Worm (Caenorhabditis elegans): Measurements from ENCODE around the gene tbb-4.

The tbb-4 gene

DNA sequence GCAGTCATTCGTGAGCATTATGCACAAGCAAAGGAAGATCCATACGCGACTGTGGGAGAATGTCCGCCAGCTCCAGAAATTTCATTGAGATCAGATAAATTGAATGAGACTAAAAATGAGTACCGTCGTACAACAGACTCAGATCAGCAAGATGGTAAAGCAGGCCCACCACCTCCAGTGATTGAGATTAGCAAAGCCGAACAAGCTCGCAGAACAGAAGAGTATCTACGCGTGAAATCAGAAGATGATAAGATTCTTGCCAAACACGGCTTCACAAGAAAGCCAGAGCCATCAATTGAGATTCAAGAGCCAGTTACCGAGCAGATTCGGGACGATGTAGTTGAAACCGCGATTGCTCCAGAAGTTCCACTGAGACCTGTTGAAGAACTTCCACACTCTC lies 18.7 kb downstream of the tbb-4 start:
- TF ChIP-seq lin-39 (tag; optimal IDR thresholded peaks at IDR 0.05): no peak
- no peak for TF ChIP-seq unc-39 (tag; optimal IDR thresholded peaks at IDR 0.05)
- no peak for TF ChIP-seq nfya-1 (tag; optimal IDR thresholded peaks at IDR 0.05; ENCODE audit: insufficient read depth)
- TF ChIP-seq nhr-11 (tag; optimal IDR thresholded peaks at IDR 0.05): no peak
- no peak for TF ChIP-seq elt-2 (tag; optimal IDR thresholded peaks at IDR 0.05)
- TF ChIP-seq ceh-28 (tag; optimal IDR thresholded peaks at IDR 0.05): no peak
- no peak for TF ChIP-seq zag-1 (tag; optimal IDR thresholded peaks at IDR 0.05)
- TF ChIP-seq ceh-9 (tag; optimal IDR thresholded peaks at IDR 0.05): no peak
- no peak for TF ChIP-seq fkh-10 (GFP tag; optimal IDR thresholded peaks at IDR 0.05)
- no peak for TF ChIP-seq mdl-1 (tag; optimal IDR thresholded peaks at IDR 0.05)

DNA sequence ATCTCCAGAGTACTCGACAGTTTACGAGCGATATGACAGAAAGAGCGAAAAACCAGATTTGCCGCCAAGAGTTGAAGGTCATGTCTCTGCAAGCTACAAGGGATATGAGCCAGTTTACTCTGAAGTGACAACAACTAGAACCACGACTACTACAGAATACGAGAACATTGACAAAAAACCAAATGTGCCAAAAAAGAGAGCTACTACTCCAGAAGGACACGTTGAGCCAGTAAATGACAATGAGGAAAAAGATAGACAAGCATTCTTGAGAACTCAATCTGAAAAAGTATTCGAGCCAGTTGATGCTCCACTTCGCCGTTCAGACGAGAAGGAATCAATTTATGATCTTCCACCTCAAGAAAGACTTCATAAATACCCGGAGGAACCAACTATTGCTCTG lies 19.4 kb downstream of the tbb-4 start:
- TF ChIP-seq egl-5 (tag; optimal IDR thresholded peaks at IDR 0.05) (no peak), nhr-25 (tag; optimal IDR thresholded peaks at IDR 0.05) (no peak), elt-3 (tag; optimal IDR thresholded peaks at IDR 0.05) (no peak), nhr-76 (tag; optimal IDR thresholded peaks at IDR 0.05) (no peak), ceh-82 (tag; optimal IDR thresholded peaks at IDR 0.05) (no peak), mml-1 (tag; optimal IDR thresholded peaks at IDR 0.05) (no peak)

DNA sequence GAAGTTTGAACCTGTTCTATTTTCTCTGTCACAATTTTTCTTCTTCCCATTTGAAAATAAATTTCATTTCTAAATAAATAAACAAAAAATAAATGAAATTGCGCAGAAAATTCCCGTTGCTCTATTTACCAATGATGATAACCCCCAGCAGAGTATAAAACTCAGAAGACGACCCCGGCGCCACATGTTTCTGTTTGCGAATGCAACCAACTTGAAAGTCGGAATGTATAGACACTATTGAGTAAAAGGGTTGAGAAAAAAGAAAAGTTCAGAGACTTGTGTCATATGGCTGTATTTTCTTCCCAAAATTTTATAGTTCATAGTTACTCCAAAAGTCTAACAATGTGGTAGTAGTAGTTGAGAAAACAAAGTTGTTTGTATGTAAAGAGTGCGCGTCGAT lies 25.0 kb downstream of the tbb-4 start:
- TF ChIP-seq pha-4 (tag; optimal IDR thresholded peaks at IDR 0.05): peak; percentile 72
- TF ChIP-seq R02D3.7 (tag; optimal IDR thresholded peaks at IDR 0.05): no peak

DNA sequence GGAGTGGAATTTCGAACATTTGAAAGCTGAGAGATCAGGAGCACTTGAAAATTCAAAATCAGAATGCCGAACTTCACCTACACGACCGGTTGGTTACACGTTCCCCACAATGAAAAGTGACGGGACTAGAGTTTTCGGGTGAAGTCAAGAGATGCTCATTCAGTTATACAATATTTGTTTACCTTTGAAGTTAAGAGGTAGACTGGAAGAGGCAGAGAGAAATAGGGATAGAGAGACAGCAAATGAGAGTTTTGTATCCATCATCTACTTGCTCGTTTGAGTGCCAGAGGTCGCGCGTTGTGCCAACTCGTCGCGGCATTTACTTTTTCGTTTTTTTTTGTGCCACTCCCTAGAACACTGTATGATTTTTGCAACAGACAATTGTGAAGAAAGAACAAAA lies 25.9 kb downstream of the tbb-4 start:
- TF ChIP-seq pha-4 (tag; optimal IDR thresholded peaks at IDR 0.05) (peak; percentile 87), mml-1 (tag; optimal IDR thresholded peaks at IDR 0.05) (no peak), nhr-67 (tag; optimal IDR thresholded peaks at IDR 0.05) (no peak), egl-27 (tag; optimal IDR thresholded peaks at IDR 0.05) (no peak)

DNA sequence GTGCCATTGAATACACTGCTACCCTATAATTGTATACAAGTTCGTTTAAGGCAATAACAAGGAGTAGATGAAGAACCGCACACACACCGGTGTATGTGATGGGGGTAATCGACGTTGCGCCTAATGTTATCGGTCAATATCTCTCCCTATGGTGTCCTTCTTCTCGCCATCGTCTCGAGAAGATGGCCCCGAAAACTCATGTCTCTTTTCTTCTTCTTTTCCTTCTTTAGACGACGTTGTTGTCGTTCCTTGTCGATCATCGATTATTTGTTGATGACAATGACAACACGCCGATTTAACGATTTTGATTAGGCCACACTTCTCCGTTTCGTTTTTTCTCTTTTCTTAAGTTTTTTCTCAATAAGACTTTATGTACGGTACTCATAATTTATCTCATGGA lies 27.6 kb downstream of the tbb-4 start:
- TF ChIP-seq skn-1 (tag; optimal IDR thresholded peaks at IDR 0.05) (no peak), unc-39 (tag; optimal IDR thresholded peaks at IDR 0.05) (no peak), fos-1 (tag; optimal IDR thresholded peaks at IDR 0.05) (no peak), tbx-2 (tag; optimal IDR thresholded peaks at IDR 0.05) (no peak), ceh-16 (tag; optimal IDR thresholded peaks at IDR 0.05) (no peak), nhr-67 (tag; optimal IDR thresholded peaks at IDR 0.05) (no peak), nhr-23 (tag; optimal IDR thresholded peaks at IDR 0.05) (peak; percentile 71), nhr-11 (tag; optimal IDR thresholded peaks at IDR 0.05) (no peak), eor-1 (tag; optimal IDR thresholded peaks at IDR 0.05) (no peak), elt-2 (tag; optimal IDR thresholded peaks at IDR 0.05) (no peak), pha-4 (tag; optimal IDR thresholded peaks at IDR 0.05) (no peak), lsy-12 (tag; optimal IDR thresholded peaks at IDR 0.05) (no peak), elt-1 (tag; optimal IDR thresholded peaks at IDR 0.05) (peak; percentile 29), ceh-28 (tag; optimal IDR thresholded peaks at IDR 0.05) (peak; percentile 38), zag-1 (tag; optimal IDR thresholded peaks at IDR 0.05) (no peak), nfya-1 (tag; optimal IDR thresholded peaks at IDR 0.05; ENCODE audit: insufficient read depth) (no peak), egl-5 (tag; optimal IDR thresholded peaks at IDR 0.05) (no peak), snpc-4 (tag; optimal IDR thresholded peaks at IDR 0.05) (no peak), aly-2 (tag; optimal IDR thresholded peaks at IDR 0.05) (no peak), fkh-10 (GFP tag; optimal IDR thresholded peaks at IDR 0.05) (no peak), nhr-237 (tag; optimal IDR thresholded peaks at IDR 0.05) (no peak), nhr-25 (tag; optimal IDR thresholded peaks at IDR 0.05) (peak; percentile 57)

DNA sequence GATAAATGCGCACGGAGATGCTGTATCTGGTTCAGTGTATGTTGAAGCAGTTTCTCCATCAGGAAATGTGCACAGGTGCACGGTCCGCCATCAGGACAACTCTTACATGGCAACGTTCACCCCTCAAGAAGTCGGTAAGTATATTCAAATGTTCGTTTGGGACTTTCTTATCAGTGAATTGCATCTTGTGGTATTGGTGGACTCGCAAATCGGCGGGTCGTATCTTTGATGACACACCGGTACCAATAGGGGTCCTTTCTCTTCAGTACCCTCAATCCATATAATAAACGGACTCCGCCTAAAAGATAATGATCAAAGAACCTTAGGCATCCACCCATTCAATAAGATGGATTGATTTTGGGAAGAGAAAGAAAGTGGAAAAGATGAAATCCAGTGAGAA lies 30.8 kb downstream of the tbb-4 start:
- TF ChIP-seq nhr-23 (tag; optimal IDR thresholded peaks at IDR 0.05) (peak; percentile 42), nhr-11 (tag; optimal IDR thresholded peaks at IDR 0.05) (no peak)
